Worm (Caenorhabditis elegans) whole organism, L3 larva: ENCODE results near the gene pmp-1.

Experiments used
- R02D3.7 ChIP-seq: fragments of 150-350 bp; optimal IDR thresholded peaks from 2 replicates; lab custom pipeline; 2014; ENCODE audit warnings: missing biosample characterization, missing genetic modification characterization
- aly-2 ChIP-seq: fragments of 150-350 bp; optimal IDR thresholded peaks from 2 replicates; lab custom pipeline; 2014; ENCODE audit warnings: missing biosample characterization, missing genetic modification characterization
- ama-1 ChIP-seq: fragments of 150-350 bp; optimal IDR thresholded peaks from 2 replicates; lab custom pipeline; 2018
- ceh-16 ChIP-seq: sonication (generic microtip); optimal IDR thresholded peaks from 2 replicates; lab custom pipeline; 2017; ENCODE audit warnings: missing biosample characterization, missing genetic modification characterization
- ceh-28 ChIP-seq: fragments of 150-350 bp; optimal IDR thresholded peaks from 2 replicates; lab custom pipeline; 2014; ENCODE audit warnings: missing biosample characterization, missing genetic modification reagents, missing genetic modification characterization
- ceh-82 ChIP-seq: fragments of 150-350 bp; optimal IDR thresholded peaks from 2 replicates; lab custom pipeline; 2014; ENCODE audit warnings: missing biosample characterization, missing genetic modification characterization
- ceh-9 ChIP-seq: sonication (generic microtip); optimal IDR thresholded peaks from 2 replicates; lab custom pipeline; 2018; ENCODE audit warnings: missing biosample characterization, missing genetic modification characterization
- daf-12 ChIP-seq: fragments of 150-350 bp; optimal IDR thresholded peaks from 2 replicates; lab custom pipeline; 2014; ENCODE audit warnings: missing biosample characterization, missing genetic modification reagents, missing genetic modification characterization
- egl-27 ChIP-seq: sonication (generic microtip); optimal IDR thresholded peaks from 4 replicates; lab custom pipeline; 2017; ENCODE audit warnings: missing biosample characterization, missing genetic modification reagents, missing genetic modification characterization
- elt-1 ChIP-seq: fragments of 150-350 bp; optimal IDR thresholded peaks from 2 replicates; lab custom pipeline; 2014; ENCODE audit warnings: missing biosample characterization, missing genetic modification characterization
- elt-2 ChIP-seq: sonication (generic microtip); optimal IDR thresholded peaks from 2 replicates; lab custom pipeline; 2016; ENCODE audit warnings: missing genetic modification reagents, mild to moderate bottlenecking, missing genetic modification characterization, missing compliant biosample characterization
- elt-3 ChIP-seq, 3 experiments: fragments of 150-350 bp in 1 of 3; sonication (generic microtip) in 2 of 3; optimal IDR thresholded peaks; 2 replicates in 2 of 3; 4 replicates in 1 of 3; lab custom pipeline; 2014 to 2017; ENCODE audit warnings: missing biosample characterization in 3 of 3, missing genetic modification characterization in 3 of 3
- eor-1 ChIP-seq, 2 experiments: fragments of 150-350 bp; optimal IDR thresholded peaks; 2 replicates each; lab custom pipeline; 2014 to 2018; ENCODE audit warnings: missing biosample characterization in 2 of 2, missing genetic modification characterization in 2 of 2
- fkh-10 ChIP-seq: sonication (generic microtip); optimal IDR thresholded peaks from 2 replicates; lab custom pipeline; 2017; ENCODE audit warnings: missing biosample characterization, missing genetic modification reagents, missing genetic modification characterization
- fkh-2 ChIP-seq: fragments of 150-350 bp; optimal IDR thresholded peaks from 2 replicates; lab custom pipeline; 2014; ENCODE audit warnings: missing biosample characterization, missing genetic modification reagents, missing genetic modification characterization
- jun-1 ChIP-seq: fragments of 150-350 bp; optimal IDR thresholded peaks from 2 replicates; lab custom pipeline; 2014; ENCODE audit warnings: missing biosample characterization, missing genetic modification reagents, missing genetic modification characterization
- lin-15B ChIP-seq: fragments of 150-350 bp; optimal IDR thresholded peaks from 2 replicates; lab custom pipeline; 2014; ENCODE audit warnings: missing biosample characterization, missing genetic modification characterization
- lin-39 ChIP-seq: fragments of 150-350 bp; optimal IDR thresholded peaks from 2 replicates; lab custom pipeline; 2018; ENCODE audit warnings: missing biosample characterization, missing genetic modification reagents, missing genetic modification characterization
- lsy-12 ChIP-seq: sonication (generic microtip); optimal IDR thresholded peaks from 2 replicates; lab custom pipeline; 2016; ENCODE audit warnings: mild to moderate bottlenecking, missing genetic modification characterization, missing compliant biosample characterization
- mdl-1 ChIP-seq: fragments of 150-350 bp; optimal IDR thresholded peaks from 2 replicates; lab custom pipeline; 2014; ENCODE audit warnings: missing biosample characterization, missing genetic modification characterization
- mml-1 ChIP-seq: fragments of 150-350 bp; sonication (generic microtip); optimal IDR thresholded peaks from 3 replicates; lab custom pipeline; 2014; ENCODE audit warnings: missing biosample characterization, missing genetic modification characterization
- nfya-1 ChIP-seq: sonication (generic microtip); optimal IDR thresholded peaks from 2 replicates; lab custom pipeline; 2017; ENCODE audit warnings: missing genetic modification characterization, mild to moderate bottlenecking, missing compliant biosample characterization, antibody characterized with exemption, moderate library complexity; ENCODE audit not compliant: insufficient read depth
- nhr-12 ChIP-seq: fragments of 150-350 bp; optimal IDR thresholded peaks from 2 replicates; lab custom pipeline; 2014; ENCODE audit warnings: missing biosample characterization, missing genetic modification characterization
- nhr-23 ChIP-seq: fragments of 150-350 bp; optimal IDR thresholded peaks from 2 replicates; lab custom pipeline; 2014; ENCODE audit warnings: missing biosample characterization, missing genetic modification reagents, missing genetic modification characterization
- nhr-237 ChIP-seq: fragments of 150-350 bp; optimal IDR thresholded peaks from 2 replicates; lab custom pipeline; 2014; ENCODE audit warnings: missing biosample characterization, missing genetic modification characterization
- nhr-25 ChIP-seq: sonication (generic microtip); optimal IDR thresholded peaks from 2 replicates; lab custom pipeline; 2017; ENCODE audit warnings: missing biosample characterization, missing genetic modification characterization
- nhr-28 ChIP-seq: fragments of 150-350 bp; optimal IDR thresholded peaks from 2 replicates; lab custom pipeline; 2014; ENCODE audit warnings: missing biosample characterization, missing genetic modification characterization
- nhr-43 ChIP-seq: sonication (generic microtip); optimal IDR thresholded peaks from 2 replicates; lab custom pipeline; 2016; ENCODE audit warnings: mild to moderate bottlenecking, missing genetic modification characterization, missing compliant biosample characterization; ENCODE audit not compliant: poor library complexity, severe bottlenecking
- nhr-76 ChIP-seq: fragments of 150-350 bp; sonication (generic microtip); optimal IDR thresholded peaks from 5 replicates; lab custom pipeline; 2014; ENCODE audit warnings: missing biosample characterization, missing genetic modification characterization
- nhr-77 ChIP-seq: fragments of 150-350 bp; optimal IDR thresholded peaks from 2 replicates; lab custom pipeline; 2014; ENCODE audit warnings: missing biosample characterization, missing genetic modification characterization
- pha-4 ChIP-seq: fragments of 150-350 bp; optimal IDR thresholded peaks from 2 replicates; lab custom pipeline; 2014; ENCODE audit warnings: missing biosample characterization, missing genetic modification reagents, missing genetic modification characterization
- pqm-1 ChIP-seq: fragments of 150-350 bp; optimal IDR thresholded peaks from 2 replicates; lab custom pipeline; 2017; ENCODE audit warnings: missing biosample characterization, missing genetic modification characterization, inconsistent platforms
- sea-2 ChIP-seq: fragments of 150-350 bp; sonication (generic microtip); optimal IDR thresholded peaks from 4 replicates; lab custom pipeline; 2014; ENCODE audit warnings: missing biosample characterization, missing genetic modification reagents, missing genetic modification characterization
- skn-1 ChIP-seq: fragments of 150-350 bp; optimal IDR thresholded peaks from 2 replicates; lab custom pipeline; 2014; ENCODE audit warnings: missing biosample characterization, missing genetic modification characterization
- snpc-4 ChIP-seq: fragments of 150-350 bp; optimal IDR thresholded peaks from 2 replicates; lab custom pipeline; 2014; ENCODE audit warnings: missing biosample characterization, missing genetic modification characterization
- unc-39 ChIP-seq: sonication (generic microtip); optimal IDR thresholded peaks from 4 replicates; lab custom pipeline; 2017; ENCODE audit warnings: missing biosample characterization, missing genetic modification characterization
- unc-62 ChIP-seq: fragments of 150-350 bp; sonication (generic microtip); optimal IDR thresholded peaks from 4 replicates; lab custom pipeline; 2014; ENCODE audit warnings: missing biosample characterization, missing genetic modification reagents, missing genetic modification characterization
- ztf-11 ChIP-seq: fragments of 150-350 bp; optimal IDR thresholded peaks from 2 replicates; lab custom pipeline; 2014; ENCODE audit warnings: missing biosample characterization, missing genetic modification characterization
- ztf-4 ChIP-seq: fragments of 150-350 bp; optimal IDR thresholded peaks from 2 replicates; lab custom pipeline; 2014; ENCODE audit warnings: missing biosample characterization, missing genetic modification characterization

Gene pmp-1

ce11 chrII:6923792-6924191, 40.2 kb upstream of the pmp-1 start:
- no peak for TF ChIP-seq elt-3 (tag; optimal IDR thresholded peaks at IDR 0.05; lab: Kevin White, UChicago)
- TF ChIP-seq unc-62 (GFP tag; lab: Kevin White, UChicago): no peak
- no peak for TF ChIP-seq nhr-12
- TF ChIP-seq R02D3.7: no peak
- TF ChIP-seq sea-2 (GFP tag; lab: Kevin White, UChicago): no peak
- no peak for TF ChIP-seq nhr-237 (tag; lab: Kevin White, UChicago)
- no peak for TF ChIP-seq nhr-77 (tag; lab: Kevin White, UChicago)
- TF ChIP-seq skn-1: no peak
- no peak for TF ChIP-seq jun-1 (tag; lab: Kevin White, UChicago)
- no peak for TF ChIP-seq ztf-11
- no peak for TF ChIP-seq ceh-9 (tag; lab: Kevin White, UChicago)
- TF ChIP-seq mdl-1: no peak
- no peak for TF ChIP-seq ceh-82
- TF ChIP-seq aly-2 (tag; lab: Kevin White, UChicago): no peak
- no peak for TF ChIP-seq pha-4 (tag; lab: Kevin White, UChicago)
- TF ChIP-seq nhr-43 (tag; lab: Kevin White, UChicago): no peak

ce11 chrII:6919363-6919851, 35.9 kb upstream of the pmp-1 start, which contains the start of gene B0252.1:
B0252.1 (plus strand) TSS chrII:6919680.
- TF ChIP-seq ztf-11 (no peak), nhr-28 (tag; lab: Kevin White, UChicago) (no peak), ama-1 (lab: Kevin White, UChicago) (no peak), daf-12 (tag; lab: Kevin White, UChicago) (no peak), nhr-12 (no peak), pqm-1 (tag; lab: Kevin White, UChicago) (peak; percentile 26), elt-2 (peak; percentile 65)
- TF ChIP-seq, all 47 proteins: peak for 2

ce11 chrII:6918862-6919261, 35.3 kb upstream of the pmp-1 start, which contains the start of gene B0252.5:
B0252.5 (minus strand) TSS chrII:6918878.
- TF ChIP-seq elt-2 (peak; percentile 55), R02D3.7 (no peak), pqm-1 (tag; lab: Kevin White, UChicago) (peak; percentile 9)

- TF ChIP-seq fkh-2 (tag; lab: Kevin White, UChicago) (no peak), ceh-16 (tag; lab: Kevin White, UChicago) (no peak), egl-27 (tag; lab: Kevin White, UChicago) (no peak), nhr-77 (tag; lab: Kevin White, UChicago) (no peak), unc-62 (GFP tag; lab: Kevin White, UChicago) (no peak), lsy-12 (no peak), daf-12 (tag; lab: Kevin White, UChicago) (no peak), skn-1 (no peak), nhr-28 (tag; lab: Kevin White, UChicago) (no peak), ceh-28 (tag; lab: Kevin White, UChicago) (no peak), nhr-43 (tag; lab: Kevin White, UChicago) (no peak), nhr-237 (tag; lab: Kevin White, UChicago) (no peak)
Observed at ce11 chrII:6917710-6918109, 34.2 kb upstream of the pmp-1 start, which contains the start of gene B0252.11. B0252.11 (minus strand) TSS chrII:6917810.

ce11 chrII:6915875-6916274, 32.3 kb upstream of the pmp-1 start, which contains the start of gene B0252.8:
B0252.8 (plus strand) TSS chrII:6916166.
- TF ChIP-seq lin-39 (tag; lab: Kevin White, UChicago) (peak; percentile 71), snpc-4 (tag; lab: Kevin White, UChicago) (no peak), fkh-2 (tag; lab: Kevin White, UChicago) (no peak)

ce11 chrII:6913309-6913708, 29.8 kb upstream of the pmp-1 start, which contains the start of gene cyn-10:
cyn-10 (minus strand) TSS chrII:6913365.
- TF ChIP-seq nhr-28 (tag; lab: Kevin White, UChicago): no peak
- TF ChIP-seq ztf-4 (tag; lab: Kevin White, UChicago): no peak
- TF ChIP-seq aly-2 (tag; lab: Kevin White, UChicago): no peak
- no peak for TF ChIP-seq unc-62 (GFP tag; lab: Kevin White, UChicago)
- peak in 1 of 2 experiments; percentile 70 for TF ChIP-seq eor-1 (tag; optimal IDR thresholded peaks at IDR 0.05; lab: Kevin White, UChicago)
- TF ChIP-seq mml-1 (tag; lab: Kevin White, UChicago): no peak
- TF ChIP-seq pha-4 (tag; lab: Kevin White, UChicago): peak; percentile 65
- peak; percentile 14 for TF ChIP-seq lin-39 (tag; lab: Kevin White, UChicago)
- no peak for TF ChIP-seq jun-1 (tag; lab: Kevin White, UChicago)
- TF ChIP-seq ceh-82: no peak
- TF ChIP-seq elt-1: no peak
- no peak for TF ChIP-seq egl-27 (tag; lab: Kevin White, UChicago)
- TF ChIP-seq nhr-23 (tag; lab: Kevin White, UChicago): peak; percentile 69
- TF ChIP-seq pqm-1 (tag; lab: Kevin White, UChicago): peak; percentile 18
- peak; percentile 17 for TF ChIP-seq elt-2
- peak; percentile 27 for TF ChIP-seq nhr-25 (tag; lab: Kevin White, UChicago)
- peak; percentile 64 for TF ChIP-seq nfya-1 (tag; lab: Kevin White, UChicago)
- no peak for TF ChIP-seq nhr-76 (tag; lab: Kevin White, UChicago)
- TF ChIP-seq nhr-12: no peak
- TF ChIP-seq lin-15B: peak; percentile 58
- peak; percentile 94 for TF ChIP-seq nhr-43 (tag; lab: Kevin White, UChicago)
- TF ChIP-seq snpc-4 (tag; lab: Kevin White, UChicago): peak; percentile 49
- no peak for TF ChIP-seq unc-39 (tag; lab: Kevin White, UChicago)
- no peak for TF ChIP-seq fkh-10
- TF ChIP-seq nhr-77 (tag; lab: Kevin White, UChicago): no peak
- TF ChIP-seq nhr-237 (tag; lab: Kevin White, UChicago): no peak
- TF ChIP-seq lsy-12: peak; percentile 75
- TF ChIP-seq, all 47 proteins: peak for 12
